Fruit fly (Drosophila melanogaster) whole organism, embryonic: ENCODE measurements around the gene Osi18.

ENCODE experiments used
- B-H1 ChIP-seq: fragments of 200-800 bp; sonication (Bioruptor generic); IDR thresholded peaks from 3 replicates; pipeline ENCODE4 v1.3.6; 2022; ENCODE audit warnings: missing biosample characterization, missing genetic modification characterization
- BEAF-32 ChIP-seq: fragments of 200-800 bp; sonication (Bioruptor generic); optimal IDR thresholded peaks from 3 replicates; lab custom pipeline; 2017; ENCODE audit warnings: missing biosample characterization, missing genetic modification characterization, mild to moderate bottlenecking, moderate library complexity, missing genetic modification reagents
- Bgb ChIP-seq: fragments of 200-800 bp; sonication (Bioruptor generic); IDR thresholded peaks from 2 replicates; pipeline ENCODE4 v1.3.6; 2022; ENCODE audit warnings: missing biosample characterization, missing genetic modification characterization; ENCODE audit not compliant: partially characterized antibody
- BtbVII ChIP-seq: fragments of 200-800 bp; sonication (Bioruptor generic); optimal IDR thresholded peaks from 3 replicates; lab custom pipeline; 2017; ENCODE audit warnings: missing biosample characterization, mild to moderate bottlenecking, missing genetic modification characterization
- CG10274 ChIP-seq: fragments of 200-800 bp; sonication (Bioruptor generic); optimal IDR thresholded peaks from 3 replicates; lab custom pipeline; 2017; ENCODE audit warnings: missing biosample characterization, mild to moderate bottlenecking, missing genetic modification characterization
- CG10565 ChIP-seq: fragments of 200-800 bp; sonication (Bioruptor generic); optimal IDR thresholded peaks from 3 replicates; lab custom pipeline; 2016; ENCODE audit warnings: missing biosample characterization, mild to moderate bottlenecking, missing genetic modification characterization
- CG11560 ChIP-seq: fragments of 200-800 bp; sonication (Bioruptor generic); IDR thresholded peaks from 3 replicates; pipeline ENCODE4 v1.3.6; 2022; ENCODE audit warnings: missing biosample characterization, missing genetic modification characterization
- CG12071 ChIP-seq: fragments of 200-800 bp; sonication (Bioruptor generic); optimal IDR thresholded peaks from 3 replicates; lab custom pipeline; 2018; ENCODE audit warnings: missing biosample characterization, mild to moderate bottlenecking, missing genetic modification characterization
- CG12104 ChIP-seq: fragments of 200-800 bp; sonication (Bioruptor generic); optimal IDR thresholded peaks from 3 replicates; lab custom pipeline; 2016; ENCODE audit warnings: missing biosample characterization, missing genetic modification characterization
- CG1529 ChIP-seq: fragments of 200-800 bp; sonication (Bioruptor generic); optimal IDR thresholded peaks from 3 replicates; lab custom pipeline; 2018; ENCODE audit warnings: missing biosample characterization, missing genetic modification characterization
- CG16779 ChIP-seq: fragments of 200-800 bp; sonication (Bioruptor generic); IDR thresholded peaks from 2 replicates; pipeline ENCODE4 v1.3.6; 2022; ENCODE audit warnings: missing biosample characterization, missing genetic modification characterization
- CG2116 ChIP-seq: fragments of 200-800 bp; sonication (Bioruptor generic); optimal IDR thresholded peaks from 3 replicates; lab custom pipeline; 2018; ENCODE audit warnings: missing biosample characterization, mild to moderate bottlenecking, missing genetic modification characterization
- CG2120 ChIP-seq: fragments of 200-800 bp; sonication (Bioruptor generic); optimal IDR thresholded peaks from 3 replicates; lab custom pipeline; 2016; ENCODE audit warnings: missing biosample characterization, missing genetic modification characterization
- CG3065 ChIP-seq: fragments of 200-800 bp; sonication (Bioruptor generic); optimal IDR thresholded peaks from 2 replicates; lab custom pipeline; 2016; ENCODE audit warnings: missing biosample characterization, missing genetic modification characterization
- CG3407 ChIP-seq: fragments of 200-800 bp; sonication (Bioruptor generic); optimal IDR thresholded peaks from 2 replicates; lab custom pipeline; 2018; ENCODE audit warnings: missing biosample characterization, mild to moderate bottlenecking, missing genetic modification characterization
- CG4617 ChIP-seq: fragments of 200-800 bp; sonication (Bioruptor generic); optimal IDR thresholded peaks from 3 replicates; lab custom pipeline; 2016; ENCODE audit warnings: missing biosample characterization, missing genetic modification characterization, borderline replicate concordance
- CG6272 ChIP-seq: fragments of 200-800 bp; sonication (Bioruptor generic); IDR thresholded peaks from 2 replicates; pipeline ENCODE4 v1.3.6; 2022; ENCODE audit warnings: missing biosample characterization, missing genetic modification characterization
- CG7786 ChIP-seq: fragments of 200-800 bp; sonication (Bioruptor generic); optimal IDR thresholded peaks from 2 replicates; lab custom pipeline; 2016; ENCODE audit warnings: missing biosample characterization, missing genetic modification characterization
- CG8290 ChIP-seq, 3 experiments: fragments of 200-800 bp; sonication (Bioruptor generic); optimal IDR thresholded peaks; 2 replicates each; lab custom pipeline; 2016 to 2019; ENCODE audit warnings: missing biosample characterization in 3 of 3, missing genetic modification characterization in 3 of 3, mild to moderate bottlenecking in 2 of 3, moderate library complexity in 1 of 3
- CG8478 ChIP-seq: fragments of >200 bp; optimal IDR thresholded peaks from 2 replicates; lab custom pipeline; 2018
- Camta ChIP-seq: fragments of 200-800 bp; sonication (Bioruptor generic); optimal IDR thresholded peaks from 2 replicates; lab custom pipeline; 2016; ENCODE audit warnings: missing biosample characterization, missing genetic modification characterization
- Deaf1 ChIP-seq: fragments of 200-800 bp; optimal IDR thresholded peaks from 3 replicates; lab custom pipeline; 2019; ENCODE audit warnings: missing biosample characterization, mild to moderate bottlenecking, missing genetic modification characterization, moderate library complexity
- Doc3 ChIP-seq: fragments of 200-800 bp; sonication (Bioruptor generic); IDR thresholded peaks from 3 replicates; pipeline ENCODE4 v1.3.6; 2022; ENCODE audit warnings: missing biosample characterization, missing genetic modification characterization; ENCODE audit not compliant: partially characterized antibody
- Hand ChIP-seq: fragments of 200-800 bp; sonication (Bioruptor generic); optimal IDR thresholded peaks from 2 replicates; lab custom pipeline; 2017; ENCODE audit warnings: mild to moderate bottlenecking, missing biosample characterization, missing genetic modification reagents, missing genetic modification characterization
- Jarid2 ChIP-seq: fragments of 200-800 bp; sonication (Bioruptor generic); optimal IDR thresholded peaks from 3 replicates; lab custom pipeline; 2017; ENCODE audit warnings: mild to moderate bottlenecking, missing biosample characterization, missing genetic modification reagents, missing genetic modification characterization
- Mrtf ChIP-seq: fragments of 200-800 bp; sonication (Bioruptor generic); IDR thresholded peaks from 3 replicates; pipeline ENCODE4 v1.3.6; 2022; ENCODE audit warnings: missing biosample characterization, missing genetic modification characterization
- Stat92E ChIP-seq, 3 experiments: fragments of >200 bp in 2 of 3; fragments of 200-800 bp in 1 of 3; sonication (Bioruptor generic) in 1 of 3; optimal IDR thresholded peaks; 2 replicates each; lab custom pipeline; 2017 to 2019; ENCODE audit warnings: missing biosample characterization in 3 of 3, missing genetic modification characterization in 3 of 3, mild to moderate bottlenecking in 1 of 3, moderate library complexity in 1 of 3
- ab ChIP-seq: fragments of 200-800 bp; sonication (Bioruptor generic); optimal IDR thresholded peaks from 2 replicates; lab custom pipeline; 2016; ENCODE audit warnings: missing biosample characterization, missing genetic modification characterization
- ac ChIP-seq: fragments of 200-800 bp; sonication (Bioruptor generic); optimal IDR thresholded peaks from 3 replicates; lab custom pipeline; 2017; ENCODE audit warnings: missing biosample characterization, mild to moderate bottlenecking, missing genetic modification characterization
- al ChIP-seq: fragments of 200-800 bp; sonication (Bioruptor generic); IDR thresholded peaks from 2 replicates; pipeline ENCODE4 v1.3.6; 2022; ENCODE audit warnings: missing biosample characterization, missing genetic modification characterization
- aop ChIP-seq: fragments of 200-800 bp; sonication (Bioruptor generic); IDR thresholded peaks from 2 replicates; pipeline ENCODE4 v1.3.6; 2022; ENCODE audit warnings: missing biosample characterization, missing genetic modification characterization
- cad ChIP-seq: fragments of >200 bp; optimal IDR thresholded peaks from 2 replicates; lab custom pipeline; 2017; ENCODE audit warnings: missing biosample characterization, missing genetic modification characterization
- cas ChIP-seq: fragments of 200-800 bp; sonication (Bioruptor generic); IDR thresholded peaks from 2 replicates; pipeline ENCODE4 v1.3.6; 2022; ENCODE audit warnings: missing biosample characterization, missing genetic modification characterization
- chn ChIP-seq: fragments of 200-800 bp; sonication (Bioruptor generic); optimal IDR thresholded peaks from 2 replicates; lab custom pipeline; 2016; ENCODE audit warnings: missing biosample characterization, missing genetic modification characterization
- da ChIP-seq: fragments of 200-800 bp; sonication (Bioruptor generic); optimal IDR thresholded peaks from 2 replicates; lab custom pipeline; 2016; ENCODE audit warnings: missing biosample characterization, missing genetic modification characterization
- dan ChIP-seq: fragments of 200-800 bp; sonication (Bioruptor generic); IDR thresholded peaks from 2 replicates; pipeline ENCODE4 v1.3.6; 2022; ENCODE audit warnings: missing biosample characterization, missing genetic modification characterization
- en ChIP-seq: fragments of 200-800 bp; sonication (Bioruptor generic); optimal IDR thresholded peaks from 2 replicates; lab custom pipeline; 2016; ENCODE audit warnings: missing biosample characterization, missing genetic modification characterization
- gem ChIP-seq: fragments of 200-800 bp; sonication (Bioruptor generic); optimal IDR thresholded peaks from 2 replicates; lab custom pipeline; 2019; ENCODE audit warnings: missing biosample characterization, mild to moderate bottlenecking, missing genetic modification characterization, moderate library complexity
- grau ChIP-seq: fragments of 200-800 bp; optimal IDR thresholded peaks from 3 replicates; lab custom pipeline; 2019; ENCODE audit warnings: missing biosample characterization, mild to moderate bottlenecking, missing genetic modification characterization, moderate library complexity
- hb ChIP-seq: fragments of 200-800 bp; sonication (Bioruptor generic); IDR thresholded peaks from 3 replicates; pipeline ENCODE4 v1.3.6; 2022; ENCODE audit warnings: missing biosample characterization, missing genetic modification characterization; ENCODE audit not compliant: partially characterized antibody
- her ChIP-seq: fragments of 200-800 bp; sonication (Bioruptor generic); optimal IDR thresholded peaks from 2 replicates; lab custom pipeline; 2016; ENCODE audit warnings: missing biosample characterization, missing genetic modification characterization
- nau ChIP-seq: fragments of 200-800 bp; sonication (Bioruptor generic); optimal IDR thresholded peaks from 3 replicates; lab custom pipeline; 2017; ENCODE audit warnings: missing biosample characterization, mild to moderate bottlenecking, missing genetic modification characterization, missing genetic modification reagents
- phol ChIP-seq: fragments of 200-800 bp; sonication (Bioruptor generic); optimal IDR thresholded peaks from 3 replicates; lab custom pipeline; 2018; ENCODE audit warnings: missing biosample characterization, mild to moderate bottlenecking, missing genetic modification characterization, moderate library complexity
- rib ChIP-seq: fragments of 200-800 bp; sonication (Bioruptor generic); IDR thresholded peaks from 2 replicates; pipeline ENCODE4 v1.3.6; 2022; ENCODE audit warnings: missing biosample characterization, missing genetic modification characterization
- shn ChIP-seq: fragments of 200-800 bp; sonication (Bioruptor generic); optimal IDR thresholded peaks from 3 replicates; lab custom pipeline; 2016; ENCODE audit warnings: missing biosample characterization, missing genetic modification characterization
- tll ChIP-seq, 2 experiments: fragments of 200-800 bp in 1 of 2; fragments of >200 bp in 1 of 2; sonication (Bioruptor generic) in 1 of 2; optimal IDR thresholded peaks; 2 replicates each; lab custom pipeline; 2017 to 2019; ENCODE audit warnings: missing biosample characterization in 2 of 2, missing genetic modification characterization in 2 of 2, mild to moderate bottlenecking in 1 of 2, moderate library complexity in 1 of 2
- ttk ChIP-seq: fragments of 200-800 bp; sonication (Bioruptor generic); IDR thresholded peaks from 2 replicates; pipeline ENCODE4 v2.1.2; 2022; ENCODE audit warnings: missing biosample characterization, missing genetic modification characterization
- zen2 ChIP-seq: fragments of 200-800 bp; sonication (Bioruptor generic); IDR thresholded peaks from 3 replicates; pipeline ENCODE4 v1.3.6; 2022; ENCODE audit warnings: missing biosample characterization, missing genetic modification characterization; ENCODE audit not compliant: partially characterized antibody
- zf30C ChIP-seq: fragments of 200-800 bp; sonication (Bioruptor generic); optimal IDR thresholded peaks from 3 replicates; lab custom pipeline; 2018; ENCODE audit warnings: missing biosample characterization, mild to moderate bottlenecking, missing genetic modification characterization
- zfh2 ChIP-seq: fragments of 200-800 bp; sonication (Bioruptor generic); optimal IDR thresholded peaks from 2 replicates; lab custom pipeline; 2016; ENCODE audit warnings: missing biosample characterization, missing genetic modification characterization

Osi18 gene

dm6 chr3R:6352893-6353623, 23.0 kb downstream of the Osi18 start (continued):
- no peak for TF ChIP-seq zfh2 (GFP tag; lab: Kevin White, UChicago)
- no peak for TF ChIP-seq Doc3 (GFP tag; lab: Robert Waterston, UW)
- TF ChIP-seq al (GFP tag; lab: Robert Waterston, UW), result no peak
- TF ChIP-seq her (GFP tag; lab: Kevin White, UChicago), result no peak
- TF ChIP-seq CG10565 (GFP tag; lab: Kevin White, UChicago), result no peak
- TF ChIP-seq CG8478 (lab: Kevin White, UChicago), result no peak
- no peak for TF ChIP-seq cad
- no peak for TF ChIP-seq en
- TF ChIP-seq CG1529 (GFP tag; lab: Kevin White, UChicago), result no peak
- TF ChIP-seq cas (GFP tag; lab: Robert Waterston, UW), result no peak
- TF ChIP-seq nau (GFP tag; lab: Kevin White, UChicago), result peak; percentile 33
- TF ChIP-seq da (GFP tag; lab: Kevin White, UChicago), result no peak
- TF ChIP-seq CG8290 (GFP tag; optimal IDR thresholded peaks at IDR 0.05; lab: Kevin White, UChicago), result no peak
- no peak for TF ChIP-seq CG8290 (tag; optimal IDR thresholded peaks at IDR 0.05; lab: Kevin White, UChicago)
- TF ChIP-seq Camta (GFP tag; lab: Kevin White, UChicago), result no peak
- no peak for TF ChIP-seq CG16779
- TF ChIP-seq zf30C (GFP tag; lab: Kevin White, UChicago), result no peak
- TF ChIP-seq Stat92E (GFP tag; optimal IDR thresholded peaks at IDR 0.05; lab: Kevin White, UChicago), result no peak
- TF ChIP-seq grau, result peak; percentile 46
- no peak for TF ChIP-seq CG2120 (GFP tag; lab: Kevin White, UChicago)
- TF ChIP-seq CG4617 (GFP tag; lab: Kevin White, UChicago), result no peak
- TF ChIP-seq Hand, result no peak
- no peak for TF ChIP-seq ac
- peak; percentile 13 for TF ChIP-seq CG12104 (GFP tag; lab: Kevin White, UChicago)
- TF ChIP-seq CG6272 (GFP tag; lab: Robert Waterston, UW), result no peak
- no peak for TF ChIP-seq CG2116 (GFP tag; lab: Kevin White, UChicago)
- 0 out of 2 replicates have a peak, but pooled peaks have one; percentile 14 for TF ChIP-seq Bgb
- no peak for TF ChIP-seq Deaf1 (tag; lab: Kevin White, UChicago)
- TF ChIP-seq CG7786 (GFP tag; lab: Kevin White, UChicago), result no peak
- no peak for TF ChIP-seq hb
- TF ChIP-seq ttk (GFP tag; lab: Robert Waterston, UW), result no peak
- no peak for TF ChIP-seq Jarid2
- no peak for TF ChIP-seq rib (GFP tag; lab: Robert Waterston, UW)
- no peak for TF ChIP-seq CG11560
- no peak for TF ChIP-seq Mrtf (GFP tag; lab: Robert Waterston, UW)
- no peak for TF ChIP-seq BtbVII (GFP tag; lab: Kevin White, UChicago)
- TF ChIP-seq CG12071 (GFP tag; lab: Kevin White, UChicago), result peak; percentile 8
- no peak for TF ChIP-seq chn (GFP tag; lab: Kevin White, UChicago)
- no peak for TF ChIP-seq ab (GFP tag; lab: Kevin White, UChicago)
- peak; percentile 63 for TF ChIP-seq gem (tag; lab: Kevin White, UChicago)
- no peak for TF ChIP-seq CG10274 (GFP tag; lab: Kevin White, UChicago)
- no peak for TF ChIP-seq CG3065
- TF ChIP-seq phol (tag; lab: Kevin White, UChicago), result peak; percentile 65
- no peak; the same call in 2 of the 3 replicates for TF ChIP-seq B-H1 (GFP tag; lab: Robert Waterston, UW)
- TF ChIP-seq CG3407 (GFP tag; lab: Kevin White, UChicago), result no peak
- no peak for TF ChIP-seq BEAF-32
- TF ChIP-seq zen2 (GFP tag; lab: Robert Waterston, UW), result no peak
- TF ChIP-seq shn (GFP tag; lab: Kevin White, UChicago), result no peak
- no peak for TF ChIP-seq aop (GFP tag; lab: Robert Waterston, UW)
- TF ChIP-seq dan (GFP tag; lab: Robert Waterston, UW), result no peak
- TF ChIP-seq tll (GFP tag; optimal IDR thresholded peaks at IDR 0.05; lab: Kevin White, UChicago), result no peak
